Fruit fly (Drosophila melanogaster) whole organism, embryonic: ENCODE data around the gene Obp73a.

Experiments used
- B-H2 ChIP-seq: fragments of 200-800 bp; sonication (Bioruptor generic); optimal IDR thresholded peaks from 2 replicates; lab custom pipeline; 2018; ENCODE audit warnings: missing biosample characterization, mild to moderate bottlenecking, missing genetic modification characterization
- CG10147 ChIP-seq: fragments of 200-800 bp; sonication (Bioruptor generic); optimal IDR thresholded peaks from 2 replicates; lab custom pipeline; 2019; ENCODE audit warnings: missing biosample characterization, mild to moderate bottlenecking, missing genetic modification characterization, moderate library complexity
- CG10274 ChIP-seq: fragments of 200-800 bp; sonication (Bioruptor generic); optimal IDR thresholded peaks from 3 replicates; lab custom pipeline; 2017; ENCODE audit warnings: missing biosample characterization, mild to moderate bottlenecking, missing genetic modification characterization
- CG10321 ChIP-seq: fragments of 200-800 bp; sonication (Bioruptor generic); IDR thresholded peaks from 2 replicates; pipeline ENCODE4 v1.3.6; 2022; ENCODE audit warnings: missing biosample characterization, missing genetic modification characterization
- CG13123 ChIP-seq: fragments of 200-800 bp; sonication (Bioruptor generic); optimal IDR thresholded peaks from 2 replicates; lab custom pipeline; 2016; ENCODE audit warnings: missing biosample characterization, missing genetic modification characterization
- CG16863 ChIP-seq: fragments of 200-800 bp; sonication (Bioruptor generic); optimal IDR thresholded peaks from 3 replicates; lab custom pipeline; 2016; ENCODE audit warnings: missing biosample characterization, missing genetic modification characterization
- CG31388 ChIP-seq: fragments of 200-800 bp; sonication (Bioruptor generic); optimal IDR thresholded peaks from 2 replicates; lab custom pipeline; 2016; ENCODE audit warnings: missing biosample characterization, missing genetic modification characterization
- CG3163 ChIP-seq: fragments of 200-800 bp; sonication (Bioruptor generic); optimal IDR thresholded peaks from 3 replicates; lab custom pipeline; 2016; ENCODE audit warnings: missing biosample characterization, missing genetic modification characterization
- CG3407 ChIP-seq: fragments of 200-800 bp; sonication (Bioruptor generic); optimal IDR thresholded peaks from 2 replicates; lab custom pipeline; 2018; ENCODE audit warnings: missing biosample characterization, mild to moderate bottlenecking, missing genetic modification characterization
- CG3726 ChIP-seq: fragments of 200-800 bp; sonication (Bioruptor generic); IDR thresholded peaks from 3 replicates; pipeline ENCODE4, ENCODE4 v1.3.6; 2022; ENCODE audit warnings: missing biosample characterization, missing genetic modification characterization
- CG4360 ChIP-seq: fragments of 200-800 bp; sonication (Bioruptor generic); IDR thresholded peaks from 2 replicates; pipeline ENCODE4 v1.3.6; 2022; ENCODE audit warnings: missing biosample characterization, missing genetic modification characterization
- CG5180 ChIP-seq: fragments of 200-800 bp; sonication (Bioruptor generic); optimal IDR thresholded peaks from 3 replicates; lab custom pipeline; 2017; ENCODE audit warnings: missing biosample characterization, missing genetic modification characterization, mild to moderate bottlenecking, moderate library complexity, missing genetic modification reagents
- CG5245 ChIP-seq: fragments of 200-800 bp; sonication (Bioruptor generic); optimal IDR thresholded peaks from 3 replicates; lab custom pipeline; 2016; ENCODE audit warnings: missing biosample characterization, missing genetic modification characterization
- CG6175 ChIP-seq: fragments of 200-800 bp; sonication (Bioruptor generic); IDR thresholded peaks from 3 replicates; pipeline ENCODE4 v1.3.6; 2022; ENCODE audit warnings: missing biosample characterization, missing genetic modification characterization
- CG6254 ChIP-seq: fragments of 200-800 bp; sonication (Bioruptor generic); optimal IDR thresholded peaks from 3 replicates; lab custom pipeline; 2017; ENCODE audit warnings: mild to moderate bottlenecking, missing biosample characterization, missing genetic modification reagents, missing genetic modification characterization
- CG7786 ChIP-seq: fragments of 200-800 bp; sonication (Bioruptor generic); optimal IDR thresholded peaks from 2 replicates; lab custom pipeline; 2016; ENCODE audit warnings: missing biosample characterization, missing genetic modification characterization
- CG8388 ChIP-seq: fragments of 200-800 bp; sonication (Bioruptor generic); optimal IDR thresholded peaks from 2 replicates; lab custom pipeline; 2019; ENCODE audit warnings: missing biosample characterization, mild to moderate bottlenecking, missing genetic modification characterization, moderate library complexity
- CG8944 ChIP-seq: fragments of 200-800 bp; sonication (Bioruptor generic); optimal IDR thresholded peaks from 3 replicates; lab custom pipeline; 2016; ENCODE audit warnings: missing biosample characterization, missing genetic modification characterization
- CHES-1-like ChIP-seq: fragments of 200-800 bp; sonication (Bioruptor generic); optimal IDR thresholded peaks from 2 replicates; lab custom pipeline; 2016; ENCODE audit warnings: missing biosample characterization, missing genetic modification characterization
- D19A ChIP-seq: fragments of 200-800 bp; optimal IDR thresholded peaks from 3 replicates; lab custom pipeline; 2019; ENCODE audit warnings: missing biosample characterization, mild to moderate bottlenecking, missing genetic modification characterization, moderate library complexity
- Ets97D ChIP-seq: fragments of 200-800 bp; sonication (Bioruptor generic); optimal IDR thresholded peaks from 3 replicates; lab custom pipeline; 2016; ENCODE audit warnings: missing biosample characterization, missing genetic modification characterization
- Hey ChIP-seq: fragments of 200-800 bp; sonication (Bioruptor generic); optimal IDR thresholded peaks from 3 replicates; lab custom pipeline; 2018; ENCODE audit warnings: missing biosample characterization, mild to moderate bottlenecking, missing genetic modification characterization
- HmgD ChIP-seq: fragments of 200-800 bp; sonication (Bioruptor generic); optimal IDR thresholded peaks from 3 replicates; lab custom pipeline; 2016; ENCODE audit warnings: missing biosample characterization, missing genetic modification characterization
- Hr3 ChIP-seq: fragments of 200-800 bp; sonication (Bioruptor generic); optimal IDR thresholded peaks from 3 replicates; lab custom pipeline; 2016; ENCODE audit warnings: missing biosample characterization, missing genetic modification characterization
- Hsf ChIP-seq: fragments of 200-800 bp; sonication (Bioruptor generic); optimal IDR thresholded peaks from 3 replicates; lab custom pipeline; 2016; ENCODE audit warnings: missing biosample characterization, missing genetic modification characterization
- Meics ChIP-seq: fragments of 200-800 bp; sonication (Bioruptor generic); optimal IDR thresholded peaks from 2 replicates; lab custom pipeline; 2017; ENCODE audit warnings: missing biosample characterization, mild to moderate bottlenecking, missing genetic modification characterization
- Mrtf ChIP-seq: fragments of 200-800 bp; sonication (Bioruptor generic); IDR thresholded peaks from 3 replicates; pipeline ENCODE4 v1.3.6; 2022; ENCODE audit warnings: missing biosample characterization, missing genetic modification characterization
- NFAT ChIP-seq: fragments of 200-800 bp; sonication (Bioruptor generic); IDR thresholded peaks from 2 replicates; pipeline ENCODE4 v1.3.6; 2022; ENCODE audit warnings: missing biosample characterization, missing genetic modification characterization
- Nf-YC ChIP-seq: fragments of 200-800 bp; optimal IDR thresholded peaks from 3 replicates; lab custom pipeline; 2019; ENCODE audit warnings: missing biosample characterization, mild to moderate bottlenecking, missing genetic modification characterization, moderate library complexity
- Oli ChIP-seq: fragments of 200-800 bp; sonication (Bioruptor generic); optimal IDR thresholded peaks from 2 replicates; lab custom pipeline; 2018; ENCODE audit warnings: missing biosample characterization, mild to moderate bottlenecking, missing genetic modification characterization, moderate library complexity
- TFAM ChIP-seq: fragments of 200-800 bp; sonication (Bioruptor generic); optimal IDR thresholded peaks from 2 replicates; lab custom pipeline; 2017; ENCODE audit warnings: missing biosample characterization, missing genetic modification characterization, inconsistent platforms
- Tbp ChIP-seq: fragments of >200 bp; optimal IDR thresholded peaks from 2 replicates; lab custom pipeline; 2018; ENCODE audit warnings: missing biosample characterization, missing genetic modification characterization
- Xrp1 ChIP-seq: fragments of 200-800 bp; sonication (Bioruptor generic); IDR thresholded peaks from 2 replicates; pipeline ENCODE4 v1.3.6; 2022; ENCODE audit warnings: missing biosample characterization, missing genetic modification characterization
- ab ChIP-seq: fragments of 200-800 bp; sonication (Bioruptor generic); optimal IDR thresholded peaks from 2 replicates; lab custom pipeline; 2016; ENCODE audit warnings: missing biosample characterization, missing genetic modification characterization
- ara ChIP-seq: fragments of 200-800 bp; sonication (Bioruptor generic); IDR thresholded peaks from 2 replicates; pipeline ENCODE4 v1.3.6; 2022; ENCODE audit warnings: missing biosample characterization, missing genetic modification characterization
- ato ChIP-seq: fragments of 200-800 bp; sonication (Bioruptor generic); IDR thresholded peaks from 2 replicates; pipeline ENCODE4 v1.3.6; 2022; ENCODE audit warnings: missing biosample characterization, missing genetic modification characterization; ENCODE audit not compliant: partially characterized antibody
- bsh ChIP-seq, 2 experiments: fragments of 200-800 bp; sonication (Bioruptor generic); optimal IDR thresholded peaks; 2 replicates each; lab custom pipeline; 2017 to 2018; ENCODE audit warnings: mild to moderate bottlenecking in 2 of 2, missing biosample characterization in 2 of 2, missing genetic modification characterization in 2 of 2, moderate library complexity in 1 of 2
- dpn ChIP-seq, 2 experiments: fragments of 200-800 bp; sonication (Bioruptor generic); optimal IDR thresholded peaks; 3 replicates each; lab custom pipeline; 2016; ENCODE audit warnings: missing biosample characterization in 2 of 2, missing genetic modification characterization in 2 of 2
- emc ChIP-seq: fragments of 200-800 bp; sonication (Bioruptor generic); optimal IDR thresholded peaks from 2 replicates; lab custom pipeline; 2016; ENCODE audit warnings: missing biosample characterization, missing genetic modification characterization
- gfzf ChIP-seq: fragments of 200-800 bp; sonication (Bioruptor generic); optimal IDR thresholded peaks from 2 replicates; lab custom pipeline; 2016; ENCODE audit warnings: missing biosample characterization, mild to moderate bottlenecking, missing genetic modification characterization, moderate library complexity
- kay ChIP-seq: fragments of 200-800 bp; sonication (Bioruptor generic); optimal IDR thresholded peaks from 2 replicates; lab custom pipeline; 2016; ENCODE audit warnings: missing biosample characterization, missing genetic modification characterization
- rib ChIP-seq: fragments of 200-800 bp; sonication (Bioruptor generic); IDR thresholded peaks from 2 replicates; pipeline ENCODE4 v1.3.6; 2022; ENCODE audit warnings: missing biosample characterization, missing genetic modification characterization
- row ChIP-seq: fragments of 200-800 bp; sonication (Bioruptor generic); IDR thresholded peaks from 3 replicates; pipeline ENCODE4 v1.3.6; 2022; ENCODE audit warnings: missing biosample characterization, missing genetic modification characterization
- sisA ChIP-seq: fragments of 200-800 bp; sonication (Bioruptor generic); IDR thresholded peaks from 2 replicates; pipeline ENCODE4 v1.3.6; 2022; ENCODE audit warnings: missing biosample characterization, missing genetic modification characterization
- slp2 ChIP-seq: fragments of 200-800 bp; sonication (Bioruptor generic); optimal IDR thresholded peaks from 2 replicates; lab custom pipeline; 2016; ENCODE audit warnings: missing biosample characterization, missing genetic modification characterization
- tna ChIP-seq: fragments of 200-800 bp; sonication (Bioruptor generic); IDR thresholded peaks from 2 replicates; pipeline ENCODE4 v1.3.6; 2022; ENCODE audit warnings: missing biosample characterization, missing genetic modification characterization; ENCODE audit not compliant: partially characterized antibody
- vfl ChIP-seq: fragments of 200-800 bp; sonication (Bioruptor generic); optimal IDR thresholded peaks from 2 replicates; lab custom pipeline; 2016; ENCODE audit warnings: missing biosample characterization, missing genetic modification characterization
- vnd ChIP-seq: fragments of 200-800 bp; sonication (Bioruptor generic); IDR thresholded peaks from 3 replicates; pipeline ENCODE4 v1.3.6; 2022; ENCODE audit warnings: missing biosample characterization, missing genetic modification characterization; ENCODE audit not compliant: partially characterized antibody
- vvl ChIP-seq: fragments of 200-800 bp; sonication (Bioruptor generic); IDR thresholded peaks from 2 replicates; pipeline ENCODE4 v1.3.6; 2022; ENCODE audit warnings: missing biosample characterization, missing genetic modification characterization
- wor ChIP-seq: fragments of 200-800 bp; sonication (Bioruptor generic); IDR thresholded peaks from 2 replicates; pipeline ENCODE4 v1.3.6; 2022; ENCODE audit warnings: missing biosample characterization, missing genetic modification characterization
- zen2 ChIP-seq: fragments of 200-800 bp; sonication (Bioruptor generic); IDR thresholded peaks from 3 replicates; pipeline ENCODE4 v1.3.6; 2022; ENCODE audit warnings: missing biosample characterization, missing genetic modification characterization; ENCODE audit not compliant: partially characterized antibody

The Obp73a gene

dm6 chr3L:17004218-17004759, 60.1 kb downstream of the Obp73a start (continued):
- TF ChIP-seq emc (GFP tag; lab: Kevin White, UChicago) (peak; percentile 90), CG10321 (GFP tag; lab: Robert Waterston, UW) (peak; percentile 64; the same call in 1 of the 2 replicates), ato (GFP tag; lab: Robert Waterston, UW) (no peak), TFAM (GFP tag; lab: Kevin White, UChicago) (no peak), CG6254 (GFP tag; lab: Kevin White, UChicago) (peak; percentile 37), CG3407 (GFP tag; lab: Kevin White, UChicago) (peak; percentile 60), rib (GFP tag; lab: Robert Waterston, UW) (peak; percentile 67; the same call in 1 of the 2 replicates), Ets97D (GFP tag; lab: Kevin White, UChicago) (peak; percentile 55), row (GFP tag; lab: Robert Waterston, UW) (peak; percentile 83), Tbp (GFP tag; lab: Kevin White, UChicago) (no peak), CG10147 (GFP tag; lab: Kevin White, UChicago) (peak; percentile 87), sisA (GFP tag; lab: Robert Waterston, UW) (peak; percentile 88), B-H2 (GFP tag; lab: Kevin White, UChicago) (no peak), HmgD (peak; percentile 78), CG31388 (GFP tag; lab: Kevin White, UChicago) (peak; percentile 80), Hey (tag; lab: Kevin White, UChicago) (no peak), CG5245 (peak; percentile 71), slp2 (GFP tag; lab: Kevin White, UChicago) (peak; percentile 83), kay (GFP tag; lab: Kevin White, UChicago) (peak; percentile 9), NFAT (GFP tag; lab: Robert Waterston, UW) (peak; percentile 67), vvl (GFP tag; lab: Robert Waterston, UW) (peak; percentile 80), dpn (GFP tag; optimal IDR thresholded peaks at IDR 0.05; lab: Kevin White, UChicago) (peak; percentile 88 to 90), D19A (tag; lab: Kevin White, UChicago) (peak; percentile 72), zen2 (no peak), Hsf (GFP tag; lab: Kevin White, UChicago) (peak; percentile 90), CG8388 (GFP tag; lab: Kevin White, UChicago) (peak; percentile 83), tna (GFP tag; lab: Robert Waterston, UW) (no peak), gfzf (GFP tag; lab: Kevin White, UChicago) (no peak), vfl (GFP tag; lab: Kevin White, UChicago) (peak; percentile 81), Xrp1 (GFP tag; lab: Robert Waterston, UW) (peak; percentile 78), Hr3 (peak; percentile 76), CG8944 (GFP tag; lab: Kevin White, UChicago) (peak; percentile 86), CG5180 (GFP tag; lab: Kevin White, UChicago) (peak; percentile 76), Oli (peak; percentile 93), CG6175 (peak; percentile 64; the same call in 1 of the 3 replicates), CG16863 (peak; percentile 79), ab (peak; percentile 54), wor (GFP tag; lab: Robert Waterston, UW) (peak; percentile 64), CG10274 (peak; percentile 82), CG7786 (GFP tag; lab: Kevin White, UChicago) (peak; percentile 90), bsh (GFP tag; optimal IDR thresholded peaks at IDR 0.05; lab: Kevin White, UChicago) (peak; percentile 77 to 79), Mrtf (no peak; the same call in 1 of the 3 replicates), vnd (no peak), ara (peak; percentile 31; the same call in 1 of the 2 replicates), Nf-YC (tag; lab: Kevin White, UChicago) (peak; percentile 74), CG3163 (GFP tag; lab: Kevin White, UChicago) (peak; percentile 76), CG13123 (GFP tag; lab: Kevin White, UChicago) (peak; percentile 77), Meics (peak; percentile 85), CG3726 (GFP tag; lab: Robert Waterston, UW) (peak; percentile 76; the same call in 2 of the 3 replicates), CG4360 (GFP tag; lab: Robert Waterston, UW) (no peak), CHES-1-like (GFP tag; lab: Kevin White, UChicago) (peak; percentile 92)
